Worm (Caenorhabditis elegans) whole organism, L4 larva: ENCODE results near the gene warf-1.

Source experiments
- egl-27 ChIP-seq: sonication (generic microtip); optimal IDR thresholded peaks from 3 replicates; lab custom pipeline; 2017; ENCODE audit warnings: missing biosample characterization, missing genetic modification reagents, missing genetic modification characterization
- lsy-2 ChIP-seq, 2 experiments: fragments of 150-350 bp in 1 of 2; sonication (generic microtip) in 1 of 2; optimal IDR thresholded peaks; 2 replicates each; lab custom pipeline; 2014 to 2017; ENCODE audit warnings: missing biosample characterization in 2 of 2, missing genetic modification characterization in 2 of 2
- mep-1 ChIP-seq: fragments of 150-350 bp; sonication (generic microtip); optimal IDR thresholded peaks from 3 replicates; lab custom pipeline; 2014; ENCODE audit warnings: missing biosample characterization, missing genetic modification characterization

- TF ChIP-seq mep-1 (no peak), lsy-2 (tag; optimal IDR thresholded peaks at IDR 0.05; lab: Kevin White, UChicago) (no peak), egl-27 (tag; lab: Kevin White, UChicago) (no peak)
Observed at ce11 chrIV:7653198-7653597, 18.6 kb downstream of the warf-1 start.
